Worm (Caenorhabditis elegans) whole organism, L4 larva: ENCODE results near the gene R11F4.1.

Source experiments
- Y48G9A.11 ChIP-seq: fragments of 200-800 bp; sonication (Bioruptor generic); IDR thresholded peaks from 2 replicates; pipeline ENCODE4 v1.3.6; 2022; ENCODE audit warnings: missing genetic modification reagents, missing genetic modification characterization, missing compliant biosample characterization
- ama-1 ChIP-seq: fragments of 150-350 bp; optimal IDR thresholded peaks from 2 replicates; lab custom pipeline; 2014; ENCODE audit warnings: inconsistent platforms, mixed read lengths
- ces-1 ChIP-seq: fragments of 150-350 bp; sonication (generic microtip); optimal IDR thresholded peaks from 4 replicates; lab custom pipeline; 2014; ENCODE audit warnings: missing biosample characterization, missing genetic modification reagents, missing genetic modification characterization
- dmd-6 ChIP-seq: fragments of 200-800 bp; sonication (Bioruptor generic); IDR thresholded peaks from 2 replicates; pipeline ENCODE4 v1.3.6; 2022; ENCODE audit warnings: missing genetic modification reagents, missing genetic modification characterization, missing compliant biosample characterization
- egl-27 ChIP-seq: sonication (generic microtip); optimal IDR thresholded peaks from 3 replicates; lab custom pipeline; 2017; ENCODE audit warnings: missing biosample characterization, missing genetic modification reagents, missing genetic modification characterization
- fkh-10 ChIP-seq: fragments of 150-350 bp; optimal IDR thresholded peaks from 2 replicates; lab custom pipeline; 2014; ENCODE audit warnings: missing biosample characterization, missing genetic modification reagents, missing genetic modification characterization
- fos-1 ChIP-seq: fragments of 150-350 bp; optimal IDR thresholded peaks from 2 replicates; lab custom pipeline; 2014; ENCODE audit warnings: missing biosample characterization, missing genetic modification characterization
- lin-13 ChIP-seq: fragments of 150-350 bp; optimal IDR thresholded peaks from 2 replicates; lab custom pipeline; 2014; ENCODE audit warnings: missing biosample characterization, missing genetic modification reagents, missing genetic modification characterization
- lir-3 ChIP-seq: sonication (generic microtip); optimal IDR thresholded peaks from 2 replicates; lab custom pipeline; 2016; ENCODE audit warnings: mild to moderate bottlenecking, missing genetic modification characterization, missing compliant biosample characterization
- nhr-11 ChIP-seq: fragments of 150-350 bp; optimal IDR thresholded peaks from 2 replicates; lab custom pipeline; 2014; ENCODE audit warnings: missing biosample characterization, missing genetic modification characterization
- nhr-48 ChIP-seq: sonication (generic microtip); optimal IDR thresholded peaks from 2 replicates; lab custom pipeline; 2016; ENCODE audit warnings: mild to moderate bottlenecking, missing genetic modification characterization, missing compliant biosample characterization
- nhr-77 ChIP-seq: fragments of 150-350 bp; optimal IDR thresholded peaks from 2 replicates; lab custom pipeline; 2014; ENCODE audit warnings: missing biosample characterization, missing genetic modification characterization

DNA sequence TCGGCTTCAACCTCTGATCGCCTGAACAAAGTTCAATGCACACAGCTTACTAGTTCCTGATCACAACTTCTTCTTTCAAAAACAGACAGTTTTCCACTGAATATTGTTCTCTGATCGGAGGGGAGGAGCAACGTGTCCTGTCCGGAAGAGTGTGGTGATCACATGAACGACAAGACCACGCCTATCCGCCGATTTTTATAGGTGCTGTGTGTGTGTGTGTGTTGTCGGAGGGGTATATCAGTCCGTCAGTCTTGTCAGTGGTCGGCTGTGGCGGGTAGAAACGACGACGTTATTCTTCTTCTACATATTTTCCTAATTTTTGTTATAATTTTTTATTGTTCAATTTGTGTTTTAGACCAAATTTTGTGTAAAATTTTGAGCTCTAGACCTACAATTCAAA is 940 bp upstream of the R11F4.1 start:
- TF ChIP-seq Y48G9A.11 (no peak), nhr-77 (tag; lab: Kevin White, UChicago) (peak; percentile 39), lir-3 (tag; lab: Kevin White, UChicago) (no peak), nhr-11 (tag; lab: Kevin White, UChicago) (no peak), fkh-10 (no peak), ama-1 (lab: Kevin White, UChicago) (peak; percentile 1), nhr-48 (tag; lab: Kevin White, UChicago) (peak; percentile 56), fos-1 (tag; lab: Kevin White, UChicago) (no peak), lin-13 (GFP tag; lab: Kevin White, UChicago) (no peak), dmd-6 (GFP tag; lab: Robert Waterston, UW) (peak; percentile 51; the same call in 1 of the 2 replicates), ces-1 (GFP tag; lab: Kevin White, UChicago) (no peak), egl-27 (tag; lab: Kevin White, UChicago) (no peak)
